Worm (Caenorhabditis elegans) whole organism, young adult: ENCODE results near the gene zig-2.

Experiments used
- F10E7.11 ChIP-seq: sonication (generic microtip); optimal IDR thresholded peaks from 2 replicates; lab custom pipeline; 2017; ENCODE audit warnings: mild to moderate bottlenecking, missing genetic modification characterization, moderate library complexity, missing compliant biosample characterization
- F52B5.7 ChIP-seq: sonication (generic microtip); optimal IDR thresholded peaks from 2 replicates; lab custom pipeline; 2016; ENCODE audit warnings: mild to moderate bottlenecking, missing genetic modification characterization, missing compliant biosample characterization
- Y53F4B.3 ChIP-seq: fragments of 200-800 bp; sonication (Bioruptor generic); IDR thresholded peaks from 2 replicates; pipeline ENCODE4 v1.3.6; 2022; ENCODE audit warnings: missing genetic modification reagents, missing genetic modification characterization, missing compliant biosample characterization
- bed-1 ChIP-seq: fragments of 200-800 bp; sonication (Bioruptor generic); IDR thresholded peaks from 2 replicates; pipeline ENCODE4 v1.3.6; 2022; ENCODE audit warnings: missing genetic modification reagents, missing genetic modification characterization, missing compliant biosample characterization
- ccch-3 ChIP-seq: fragments of 200-800 bp; sonication (Bioruptor generic); optimal IDR thresholded peaks from 2 replicates; lab custom pipeline; 2018; ENCODE audit warnings: mild to moderate bottlenecking, missing genetic modification characterization, missing compliant biosample characterization
- egl-44 ChIP-seq: fragments of 200-800 bp; sonication (Bioruptor generic); IDR thresholded peaks from 2 replicates; pipeline ENCODE4 v1.3.6; 2022; ENCODE audit warnings: missing genetic modification reagents, missing genetic modification characterization, missing compliant biosample characterization
- hmg-20 ChIP-seq: fragments of 200-800 bp; sonication (Bioruptor generic); IDR thresholded peaks from 2 replicates; pipeline ENCODE4 v1.3.6; 2022; ENCODE audit warnings: missing genetic modification reagents, missing genetic modification characterization, missing compliant biosample characterization
- hsf-1 ChIP-seq: fragments of 200-800 bp; sonication (Bioruptor generic); IDR thresholded peaks from 2 replicates; pipeline ENCODE4 v1.3.6; 2022; ENCODE audit warnings: missing genetic modification reagents, missing genetic modification characterization, missing compliant biosample characterization
- mcd-1 ChIP-seq: fragments of 200-800 bp; sonication (Bioruptor generic); IDR thresholded peaks from 2 replicates; pipeline ENCODE4 v1.3.6; 2022; ENCODE audit warnings: missing genetic modification reagents, missing genetic modification characterization, missing compliant biosample characterization
- rpc-1 ChIP-seq, 2 experiments: fragments of 150-350 bp in 1 of 2; sonication (generic microtip) in 1 of 2; optimal IDR thresholded peaks; 2 replicates each; lab custom pipeline; 2014 to 2018; ENCODE audit warnings: missing biosample characterization in 1 of 2, missing genetic modification characterization in 1 of 2, missing genetic modification reagents in 1 of 2, missing genotype in 1 of 2
- unc-62 ChIP-seq: fragments of 150-350 bp; optimal IDR thresholded peaks from 2 replicates; lab custom pipeline; 2014; ENCODE audit warnings: missing biosample characterization, missing genetic modification reagents, missing genetic modification characterization
- ztf-18 ChIP-seq: sonication (generic microtip); optimal IDR thresholded peaks from 2 replicates; lab custom pipeline; 2016; ENCODE audit warnings: missing genotype, mild to moderate bottlenecking, missing genetic modification characterization, missing compliant biosample characterization
- ztf-22 ChIP-seq: fragments of 200-800 bp; sonication (Bioruptor generic); optimal IDR thresholded peaks from 2 replicates; lab custom pipeline; 2018; ENCODE audit warnings: mild to moderate bottlenecking, missing genetic modification characterization, moderate library complexity, missing compliant biosample characterization
- ztf-25 ChIP-seq: fragments of 200-800 bp; sonication (Bioruptor generic); IDR thresholded peaks from 2 replicates; pipeline ENCODE4 v1.3.6; 2022; ENCODE audit warnings: missing genetic modification reagents, missing genetic modification characterization, missing compliant biosample characterization

DNA sequence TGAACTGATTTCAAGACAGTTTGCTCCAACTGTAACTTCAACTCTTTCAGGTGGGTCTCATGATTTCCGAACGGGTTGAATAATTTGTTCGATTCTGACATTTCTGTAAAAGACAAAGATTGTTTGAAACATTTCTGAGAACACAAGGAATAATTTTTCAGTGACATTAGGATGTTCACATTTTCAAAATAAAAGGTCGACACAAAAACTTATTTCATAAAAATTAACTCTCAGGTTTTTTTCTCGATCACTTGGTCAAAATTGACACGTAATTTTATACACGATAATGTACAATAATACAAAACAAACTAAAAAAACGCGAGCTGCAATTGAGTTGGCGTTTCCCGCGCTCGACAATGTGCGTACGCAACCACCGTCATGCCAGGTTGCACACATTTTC is 30.1 kb upstream of the zig-2 start, which contains the start of gene rif-1.2:
- TF ChIP-seq mcd-1 (GFP tag; lab: Robert Waterston, UW), result no peak
- TF ChIP-seq egl-44 (GFP tag; lab: Robert Waterston, UW), result no peak
- no peak for TF ChIP-seq ztf-22
- no peak for TF ChIP-seq hsf-1 (GFP tag; lab: Robert Waterston, UW)
- TF ChIP-seq bed-1, result no peak
- TF ChIP-seq ztf-25 (GFP tag; lab: Robert Waterston, UW), result no peak
- no peak for TF ChIP-seq rpc-1 (optimal IDR thresholded peaks at IDR 0.05; lab: Kevin White, UChicago)
- TF ChIP-seq rpc-1 (tag; optimal IDR thresholded peaks at IDR 0.05; lab: Kevin White, UChicago), result no peak
- no peak for TF ChIP-seq ccch-3 (GFP tag; lab: Kevin White, UChicago)
- TF ChIP-seq hmg-20 (GFP tag; lab: Robert Waterston, UW), result no peak
- TF ChIP-seq F52B5.7 (tag; lab: Kevin White, UChicago), result no peak
- TF ChIP-seq ztf-18 (tag; lab: Kevin White, UChicago), result no peak
- no peak for TF ChIP-seq unc-62 (GFP tag; lab: Kevin White, UChicago)
- TF ChIP-seq Y53F4B.3 (GFP tag; lab: Robert Waterston, UW), result no peak
- TF ChIP-seq F10E7.11 (tag; lab: Kevin White, UChicago), result no peak
